Worm (Caenorhabditis elegans) whole organism, young adult: ENCODE results near the gene fbxb-84.

Experiments used
- B0336.3 ChIP-seq: fragments of 200-800 bp; sonication (Bioruptor generic); IDR thresholded peaks from 2 replicates; pipeline ENCODE4 v1.3.6; 2022; ENCODE audit warnings: missing genetic modification characterization, missing compliant biosample characterization
- D2030.7 ChIP-seq: fragments of 200-800 bp; sonication (Bioruptor generic); IDR thresholded peaks from 2 replicates; pipeline ENCODE4 v1.3.6; 2022; ENCODE audit warnings: missing genetic modification reagents, missing genetic modification characterization, missing compliant biosample characterization
- F55B11.4 ChIP-seq: sonication (generic microtip); optimal IDR thresholded peaks from 2 replicates; lab custom pipeline; 2016; ENCODE audit warnings: missing compliant biosample characterization, missing genetic modification characterization, borderline replicate concordance; ENCODE audit not compliant: insufficient read depth
- K11D2.4 ChIP-seq: fragments of 200-800 bp; sonication (Bioruptor generic); IDR thresholded peaks from 2 replicates; pipeline ENCODE4 v1.3.6; 2022; ENCODE audit warnings: missing genetic modification reagents, missing genetic modification characterization, missing compliant biosample characterization
- Y56A3A.18 ChIP-seq: fragments of 200-800 bp; sonication (Bioruptor generic); IDR thresholded peaks from 2 replicates; pipeline ENCODE4 v1.3.6; 2022; ENCODE audit warnings: missing genetic modification reagents, missing genetic modification characterization, missing compliant biosample characterization
- Y67H2A.10 ChIP-seq: fragments of 200-800 bp; sonication (Bioruptor generic); conservative IDR thresholded peaks from 2 replicates; pipeline ENCODE4 v1.3.6; 2022; ENCODE audit warnings: missing genetic modification reagents, missing genetic modification characterization, missing compliant biosample characterization
- athp-1 ChIP-seq: sonication (generic microtip); optimal IDR thresholded peaks from 2 replicates; lab custom pipeline; 2017; ENCODE audit warnings: mild to moderate bottlenecking, missing genetic modification characterization, missing compliant biosample characterization
- attf-3 ChIP-seq: fragments of 200-800 bp; sonication (Bioruptor generic); conservative IDR thresholded peaks from 2 replicates; pipeline ENCODE4 v1.3.6; 2022; ENCODE audit warnings: missing genetic modification reagents, missing genetic modification characterization, missing compliant biosample characterization
- attf-5 ChIP-seq: fragments of 200-800 bp; sonication (Bioruptor generic); optimal IDR thresholded peaks from 2 replicates; lab custom pipeline; 2018; ENCODE audit warnings: mild to moderate bottlenecking, missing genetic modification characterization, missing compliant biosample characterization
- attf-6 ChIP-seq: fragments of 200-800 bp; sonication (Bioruptor generic); IDR thresholded peaks from 2 replicates; pipeline ENCODE4 v1.3.6; 2022; ENCODE audit warnings: missing genetic modification reagents, missing genetic modification characterization, missing compliant biosample characterization
- ceh-100 ChIP-seq: fragments of 200-800 bp; sonication (Bioruptor generic); IDR thresholded peaks from 2 replicates; pipeline ENCODE4 v1.3.6; 2022; ENCODE audit warnings: missing genetic modification reagents, missing genetic modification characterization, missing compliant biosample characterization
- ceh-27 ChIP-seq: fragments of 200-800 bp; sonication (Bioruptor generic); optimal IDR thresholded peaks from 2 replicates; lab custom pipeline; 2018; ENCODE audit warnings: mild to moderate bottlenecking, missing genetic modification characterization, moderate library complexity, missing compliant biosample characterization
- dox-1 ChIP-seq: fragments of 200-800 bp; sonication (Bioruptor generic); IDR thresholded peaks from 2 replicates; pipeline ENCODE4 v1.3.6; 2022; ENCODE audit warnings: missing genetic modification reagents, missing genetic modification characterization, missing compliant biosample characterization
- dpff-1 ChIP-seq: sonication (generic microtip); optimal IDR thresholded peaks from 2 replicates; lab custom pipeline; 2017; ENCODE audit warnings: mild to moderate bottlenecking, missing genetic modification characterization, missing compliant biosample characterization
- dpl-1 ChIP-seq: fragments of 150-350 bp; optimal IDR thresholded peaks from 2 replicates; lab custom pipeline; 2014; ENCODE audit warnings: missing biosample characterization, missing genetic modification reagents, missing genetic modification characterization
- egl-18 ChIP-seq: fragments of 200-800 bp; sonication (Bioruptor generic); IDR thresholded peaks from 2 replicates; pipeline ENCODE4 v1.3.6; 2022; ENCODE audit warnings: missing genetic modification reagents, missing genetic modification characterization, missing compliant biosample characterization
- egl-44 ChIP-seq: fragments of 200-800 bp; sonication (Bioruptor generic); IDR thresholded peaks from 2 replicates; pipeline ENCODE4 v1.3.6; 2022; ENCODE audit warnings: missing genetic modification reagents, missing genetic modification characterization, missing compliant biosample characterization
- gei-17 ChIP-seq: fragments of 200-800 bp; sonication (Bioruptor generic); optimal IDR thresholded peaks from 2 replicates; lab custom pipeline; 2018; ENCODE audit warnings: mild to moderate bottlenecking, missing genetic modification characterization, missing compliant biosample characterization
- him-1 ChIP-seq: sonication (generic microtip); optimal IDR thresholded peaks from 2 replicates; lab custom pipeline; 2016; ENCODE audit warnings: missing genotype, missing genetic modification reagents, missing genetic modification characterization, missing compliant biosample characterization
- hmg-1.2 ChIP-seq: fragments of 200-800 bp; sonication (Bioruptor generic); IDR thresholded peaks from 2 replicates; pipeline ENCODE4 v1.3.6; 2022; ENCODE audit warnings: missing genetic modification reagents, missing genetic modification characterization, missing compliant biosample characterization
- lin-40 ChIP-seq: sonication (generic microtip); optimal IDR thresholded peaks from 2 replicates; lab custom pipeline; 2016; ENCODE audit warnings: missing genetic modification characterization, mild to moderate bottlenecking, missing compliant biosample characterization, missing genotype, missing genetic modification reagents
- madf-10 ChIP-seq: sonication (generic microtip); optimal IDR thresholded peaks from 2 replicates; lab custom pipeline; 2016; ENCODE audit warnings: mild to moderate bottlenecking, missing genetic modification characterization, missing compliant biosample characterization
- madf-3 ChIP-seq: fragments of 200-800 bp; sonication (Bioruptor generic); IDR thresholded peaks from 2 replicates; pipeline ENCODE4 v1.3.6; 2022; ENCODE audit warnings: missing genetic modification reagents, missing genetic modification characterization, missing compliant biosample characterization
- pbrm-1 ChIP-seq: fragments of 200-800 bp; sonication (Bioruptor generic); IDR thresholded peaks from 2 replicates; pipeline ENCODE4 v1.3.6; 2022; ENCODE audit warnings: missing genetic modification reagents, missing genetic modification characterization, missing compliant biosample characterization
- rcor-1 ChIP-seq: fragments of 200-800 bp; sonication (Bioruptor generic); IDR thresholded peaks from 2 replicates; pipeline ENCODE4 v1.3.6; 2022; ENCODE audit warnings: missing genetic modification reagents, missing genetic modification characterization, missing compliant biosample characterization
- snpc-1.1 ChIP-seq: sonication (generic microtip); optimal IDR thresholded peaks from 2 replicates; lab custom pipeline; 2017; ENCODE audit warnings: missing genetic modification characterization, mild to moderate bottlenecking, missing compliant biosample characterization, antibody characterized with exemption, moderate library complexity, missing genotype, missing genetic modification reagents; ENCODE audit not compliant: insufficient read depth
- snpc-4 ChIP-seq, 5 experiments: fragments of 150-350 bp in 1 of 5; sonication (generic microtip) in 4 of 5; optimal IDR thresholded peaks; 2 replicates each; lab custom pipeline; 2014 to 2018; ENCODE audit warnings: missing genetic modification characterization in 5 of 5, missing biosample characterization in 3 of 5, antibody characterized with exemption in 2 of 5, mild to moderate bottlenecking in 2 of 5, missing compliant biosample characterization in 2 of 5, missing genotype in 2 of 5, moderate library complexity in 2 of 5, missing genetic modification reagents in 1 of 5
- unc-62 ChIP-seq: fragments of 150-350 bp; optimal IDR thresholded peaks from 2 replicates; lab custom pipeline; 2014; ENCODE audit warnings: missing biosample characterization, missing genetic modification reagents, missing genetic modification characterization
- zfh-2 ChIP-seq: fragments of 200-800 bp; sonication (Bioruptor generic); conservative IDR thresholded peaks from 2 replicates; pipeline ENCODE4 v1.3.6; 2022; ENCODE audit warnings: missing genetic modification reagents, missing genetic modification characterization, missing compliant biosample characterization
- ztf-18 ChIP-seq: sonication (generic microtip); optimal IDR thresholded peaks from 2 replicates; lab custom pipeline; 2016; ENCODE audit warnings: missing genotype, mild to moderate bottlenecking, missing genetic modification characterization, missing compliant biosample characterization

Gene fbxb-84

ce11 chrIII:187829-188228 is 41.6 kb upstream of the fbxb-84 start, which contains the start of gene mxl-2:
Gene mxl-2, minus strand, starts transcription at chrIII:188131.
- peak; percentile 68 for TF ChIP-seq zfh-2 (GFP tag; lab: Robert Waterston, UW)
- TF ChIP-seq F55B11.4 (tag; lab: Kevin White, UChicago), result no peak
- no peak for TF ChIP-seq K11D2.4 (GFP tag; lab: Robert Waterston, UW)

DNA sequence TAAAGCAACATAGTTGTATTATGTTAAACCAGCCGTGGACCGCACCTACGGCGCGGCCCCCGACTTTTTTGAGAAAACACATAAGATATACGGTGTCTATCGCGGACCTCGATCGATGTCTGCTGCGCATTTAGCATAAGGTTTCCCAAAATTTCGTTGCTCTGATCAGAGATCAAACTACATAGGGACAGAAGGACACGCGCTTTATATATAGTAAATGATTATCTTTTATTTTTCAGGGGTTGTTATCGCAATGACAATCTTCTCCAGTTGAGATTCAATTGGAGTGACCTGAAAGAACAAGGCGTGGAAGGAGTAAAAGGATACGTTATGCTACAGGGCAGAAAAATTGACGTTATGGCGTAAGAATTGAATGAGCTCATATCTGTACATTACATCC is 39.6 kb upstream of the fbxb-84 start:
- peak; percentile 75 for TF ChIP-seq snpc-1.1 (tag; lab: Kevin White, UChicago)
- 0 out of 2 replicates have a peak, but pooled peaks have one; percentile 32 for TF ChIP-seq pbrm-1
- 0 out of 2 replicates have a peak, but pooled peaks have one; percentile 31 for TF ChIP-seq B0336.3 (GFP tag; lab: Robert Waterston, UW)
- TF ChIP-seq D2030.7 (GFP tag; lab: Robert Waterston, UW), result 0 out of 2 replicates have a peak, but pooled peaks have one; percentile 13
- peak; percentile 53; the same call in 1 of the 2 replicates for TF ChIP-seq attf-6
- TF ChIP-seq Y56A3A.18, result 0 out of 2 replicates have a peak, but pooled peaks have one; percentile 8
- peak; percentile 49 for TF ChIP-seq hmg-1.2 (GFP tag; lab: Robert Waterston, UW)
- peak; percentile 32 for TF ChIP-seq snpc-4 (GFP tag; optimal IDR thresholded peaks at IDR 0.05; lab: Kevin White, UChicago)
- TF ChIP-seq snpc-4 (tag; optimal IDR thresholded peaks at IDR 0.05; lab: Kevin White, UChicago), result peak in 2 of 4 experiments; percentile 87 to 90

DNA sequence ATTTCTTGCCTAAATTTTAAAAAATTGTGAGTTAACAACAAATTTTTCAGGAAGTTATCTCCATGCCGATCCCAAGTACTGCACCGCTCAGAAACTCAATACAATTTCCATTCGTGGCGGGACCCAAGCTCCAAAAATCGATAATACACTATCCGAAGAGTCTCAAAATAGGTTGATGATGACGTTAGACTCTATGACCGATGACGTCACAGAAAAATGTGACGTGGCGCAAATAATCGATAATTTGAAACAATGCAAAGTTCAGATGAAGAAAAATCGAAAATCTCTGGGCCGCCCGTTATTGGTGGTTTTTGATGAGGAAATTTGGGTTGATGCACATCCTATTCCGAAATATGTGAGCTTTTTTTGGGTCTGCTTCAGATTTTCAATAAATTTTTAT is 38.1 kb upstream of the fbxb-84 start:
- TF ChIP-seq attf-5 (no peak), unc-62 (GFP tag; lab: Kevin White, UChicago) (no peak), ceh-100 (no peak)
- TF ChIP-seq, all 124 proteins: peak for 0

- no peak for TF ChIP-seq madf-3 (GFP tag; lab: Robert Waterston, UW)
- no peak for TF ChIP-seq dpl-1 (GFP tag; lab: Kevin White, UChicago)
- TF ChIP-seq lin-40 (tag; lab: Kevin White, UChicago), result no peak
- TF ChIP-seq hmg-1.2 (GFP tag; lab: Robert Waterston, UW), result no peak
- TF ChIP-seq snpc-4 (GFP tag; optimal IDR thresholded peaks at IDR 0.05; lab: Kevin White, UChicago), result no peak
- TF ChIP-seq snpc-4 (tag; optimal IDR thresholded peaks at IDR 0.05; lab: Kevin White, UChicago), result no peak
Observed at ce11 chrIII:183072-183471, 36.8 kb upstream of the fbxb-84 start.

ce11 chrIII:182080-182479 is 35.8 kb upstream of the fbxb-84 start, which contains the start of gene F40G9.15:
Gene F40G9.15, plus strand, starts transcription at chrIII:182380.
- no peak for TF ChIP-seq ceh-27 (GFP tag; lab: Kevin White, UChicago)
- no peak for TF ChIP-seq F55B11.4 (tag; lab: Kevin White, UChicago)
- TF ChIP-seq madf-10 (tag; lab: Kevin White, UChicago), result no peak
- TF ChIP-seq rcor-1, result no peak
- TF ChIP-seq dpff-1 (tag; lab: Kevin White, UChicago), result no peak
- no peak for TF ChIP-seq ztf-18 (tag; lab: Kevin White, UChicago)
- no peak for TF ChIP-seq athp-1
- TF ChIP-seq dox-1 (GFP tag; lab: Robert Waterston, UW), result no peak
- TF ChIP-seq lin-40 (tag; lab: Kevin White, UChicago), result no peak
- no peak for TF ChIP-seq K11D2.4 (GFP tag; lab: Robert Waterston, UW)
- TF ChIP-seq attf-3 (GFP tag; lab: Robert Waterston, UW), result no peak
- TF ChIP-seq Y67H2A.10 (GFP tag; lab: Robert Waterston, UW), result no peak
- no peak for TF ChIP-seq madf-3 (GFP tag; lab: Robert Waterston, UW)
- TF ChIP-seq him-1 (tag; lab: Kevin White, UChicago), result no peak
- TF ChIP-seq egl-18 (GFP tag; lab: Robert Waterston, UW), result no peak
- TF ChIP-seq gei-17, result no peak
- TF ChIP-seq egl-44, result no peak
- TF ChIP-seq, all 124 proteins: peak for 0
